Fruit fly (Drosophila melanogaster): ENCODE measurements around the gene CG11911.

CG11911 gene

dm6 chr2L:277122-277671, 43.9 kb downstream of the CG11911 start, which contains the start of gene smo (continued):
- TF ChIP-seq OdsH (GFP tag; optimal IDR thresholded peaks at IDR 0.05) (no peak), Ets21C (GFP tag; optimal IDR thresholded peaks at IDR 0.05) (no peak), Gug (GFP tag; IDR thresholded peaks at IDR 0.05) (no peak), CG9139 (GFP tag; optimal IDR thresholded peaks at IDR 0.05) (no peak), fd59A (GFP tag; optimal IDR thresholded peaks at IDR 0.05) (no peak), CG11902 (GFP tag; optimal IDR thresholded peaks at IDR 0.05) (no peak), fkh (GFP tag; optimal IDR thresholded peaks at IDR 0.05) (peak; percentile 95), cyc (GFP tag; optimal IDR thresholded peaks at IDR 0.05) (peak; percentile 22), CG15336 (GFP tag; IDR thresholded peaks at IDR 0.05) (no peak), Sox14 (GFP tag; optimal IDR thresholded peaks at IDR 0.05) (no peak), CG6276 (GFP tag; optimal IDR thresholded peaks at IDR 0.05) (no peak)

dm6 chr2L:273603-274002, 47.4 kb downstream of the CG11911 start, which contains the start of the genes mbm and CG11555:
TSS of gene mbm (minus strand) at chr2L:273715.
TSS of gene CG11555 (plus strand) at chr2L:273836.
- TF ChIP-seq CG3919 (GFP tag; optimal IDR thresholded peaks at IDR 0.05) (no peak), Hr4 (GFP tag; optimal IDR thresholded peaks at IDR 0.05) (no peak), CG6276 (GFP tag; optimal IDR thresholded peaks at IDR 0.05) (no peak), CG6163 (GFP tag; IDR thresholded peaks at IDR 0.05) (no peak), esn (GFP tag; optimal IDR thresholded peaks at IDR 0.05) (peak; percentile 19), CG3032 (tag; optimal IDR thresholded peaks at IDR 0.05) (peak; percentile 26), dsx (GFP tag; optimal IDR thresholded peaks at IDR 0.05; ENCODE audit: poor library complexity, severe bottlenecking) (peak; percentile 5), CG10631 (GFP tag; optimal IDR thresholded peaks at IDR 0.05) (no peak), Ets96B (tag; optimal IDR thresholded peaks at IDR 0.05) (peak; percentile 39), eg (GFP tag; IDR thresholded peaks at IDR 0.05) (no peak), CG11294 (GFP tag; IDR thresholded peaks at IDR 0.05) (no peak)

- TF ChIP-seq Eip78C (GFP tag) = peak; percentile 40
- TF ChIP-seq Eip93F (GFP tag; optimal IDR thresholded peaks at IDR 0.05) = no peak
These were observed 49.5 kb downstream of the CG11911 start, which contains the start of gene Dus1 for dm6 chr2L:271553-271952. TSS of gene Dus1 (minus strand) at chr2L:271744.
